Worm (Caenorhabditis elegans) whole organism, L3 larva: ENCODE data around the gene F16F9.3.

Experiments used
- aly-2 ChIP-seq: fragments of 150-350 bp; optimal IDR thresholded peaks from 2 replicates; lab custom pipeline; 2014; ENCODE audit warnings: missing biosample characterization, missing genetic modification characterization
- ceh-82 ChIP-seq: fragments of 150-350 bp; optimal IDR thresholded peaks from 2 replicates; lab custom pipeline; 2014; ENCODE audit warnings: missing biosample characterization, missing genetic modification characterization
- elt-3 ChIP-seq, 3 experiments: fragments of 150-350 bp in 1 of 3; sonication (generic microtip) in 2 of 3; optimal IDR thresholded peaks; 2 replicates in 2 of 3; 4 replicates in 1 of 3; lab custom pipeline; 2014 to 2017; ENCODE audit warnings: missing biosample characterization in 3 of 3, missing genetic modification characterization in 3 of 3
- lsy-12 ChIP-seq: sonication (generic microtip); optimal IDR thresholded peaks from 2 replicates; lab custom pipeline; 2016; ENCODE audit warnings: mild to moderate bottlenecking, missing genetic modification characterization, missing compliant biosample characterization
- nhr-237 ChIP-seq: fragments of 150-350 bp; optimal IDR thresholded peaks from 2 replicates; lab custom pipeline; 2014; ENCODE audit warnings: missing biosample characterization, missing genetic modification characterization
- nhr-77 ChIP-seq: fragments of 150-350 bp; optimal IDR thresholded peaks from 2 replicates; lab custom pipeline; 2014; ENCODE audit warnings: missing biosample characterization, missing genetic modification characterization
- pqm-1 ChIP-seq: fragments of 150-350 bp; optimal IDR thresholded peaks from 2 replicates; lab custom pipeline; 2017; ENCODE audit warnings: missing biosample characterization, missing genetic modification characterization, inconsistent platforms
- tbx-2 ChIP-seq: sonication (generic microtip); optimal IDR thresholded peaks from 2 replicates; lab custom pipeline; 2016; ENCODE audit warnings: mild to moderate bottlenecking, missing genetic modification characterization, missing compliant biosample characterization
- unc-39 ChIP-seq: sonication (generic microtip); optimal IDR thresholded peaks from 4 replicates; lab custom pipeline; 2017; ENCODE audit warnings: missing biosample characterization, missing genetic modification characterization
- unc-62 ChIP-seq: fragments of 150-350 bp; sonication (generic microtip); optimal IDR thresholded peaks from 4 replicates; lab custom pipeline; 2014; ENCODE audit warnings: missing biosample characterization, missing genetic modification reagents, missing genetic modification characterization
- ztf-11 ChIP-seq: fragments of 150-350 bp; optimal IDR thresholded peaks from 2 replicates; lab custom pipeline; 2014; ENCODE audit warnings: missing biosample characterization, missing genetic modification characterization

DNA sequence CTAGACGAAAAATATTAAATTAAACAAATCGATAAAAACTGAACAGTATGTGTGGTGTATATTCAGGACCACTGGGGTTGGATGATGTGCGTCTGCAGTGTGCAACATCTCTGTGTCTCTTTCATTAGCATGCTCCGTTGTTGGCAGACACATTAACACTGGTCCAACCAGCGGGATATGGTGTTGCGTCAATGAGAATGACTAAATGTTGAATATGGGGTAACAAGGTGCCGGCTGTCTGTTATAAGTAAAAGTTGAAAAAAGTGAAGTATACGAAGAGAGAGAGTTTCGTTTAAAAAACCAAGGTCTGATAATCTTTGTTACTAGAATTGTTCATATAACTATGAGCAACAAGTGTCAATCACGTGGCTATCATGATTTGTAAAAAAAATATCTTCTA lies 40.6 kb upstream of the F16F9.3 start, which contains the start of gene ced-8:
- no peak for TF ChIP-seq nhr-237
- no peak for TF ChIP-seq ztf-11 (tag; lab: Kevin White, UChicago)
- TF ChIP-seq unc-62 (GFP tag; lab: Kevin White, UChicago), result no peak
- no peak for TF ChIP-seq tbx-2 (tag; lab: Kevin White, UChicago)
- no peak for TF ChIP-seq unc-39
- TF ChIP-seq pqm-1, result no peak
- TF ChIP-seq aly-2 (tag; lab: Kevin White, UChicago), result no peak
- TF ChIP-seq ceh-82 (tag; lab: Kevin White, UChicago), result no peak
- no peak for TF ChIP-seq elt-3 (tag; optimal IDR thresholded peaks at IDR 0.05; lab: Kevin White, UChicago)
- no peak for TF ChIP-seq lsy-12 (tag; lab: Kevin White, UChicago)
- TF ChIP-seq nhr-77 (tag; lab: Kevin White, UChicago), result no peak
